Worm (Caenorhabditis elegans): Measurements from ENCODE around the gene K02G10.15.

DNA sequence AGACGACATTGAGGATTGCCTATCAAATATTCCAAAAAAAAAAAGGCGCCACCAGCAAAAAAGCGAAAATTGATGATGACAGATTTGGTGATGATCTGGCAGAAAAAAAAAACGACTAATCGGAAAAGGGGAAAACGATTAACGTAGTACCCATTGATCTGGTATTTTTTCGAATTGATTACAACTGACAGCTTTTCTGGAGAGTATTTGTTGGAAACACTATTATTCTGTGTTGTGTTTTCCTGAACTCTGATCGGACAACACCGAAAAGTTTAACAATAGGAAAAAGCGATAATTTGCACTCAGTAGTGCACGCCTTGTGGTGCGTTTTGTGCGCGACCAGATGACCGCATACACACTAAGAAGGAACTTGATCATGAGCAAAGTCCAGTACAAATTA lies 17.9 kb downstream of the K02G10.15 start:
- no peak for TF ChIP-seq unc-86 (tag; optimal IDR thresholded peaks at IDR 0.05)
- no peak for TF ChIP-seq eyg-1 (tag; optimal IDR thresholded peaks at IDR 0.05)
- no peak for TF ChIP-seq pqm-1 (tag; optimal IDR thresholded peaks at IDR 0.05)
- TF ChIP-seq ama-1 (optimal IDR thresholded peaks at IDR 0.05) = no peak
